Fruit fly (Drosophila melanogaster) whole organism, embryonic: ENCODE measurements around the gene Slu7.

Experiments
- Aef1 ChIP-seq: fragments of 200-800 bp; sonication (Bioruptor generic); IDR thresholded peaks from 3 replicates; pipeline ENCODE4 v1.3.6; 2022; ENCODE audit warnings: missing biosample characterization, missing genetic modification characterization
- Antp ChIP-seq: fragments of 200-800 bp; sonication (Bioruptor generic); optimal IDR thresholded peaks from 3 replicates; lab custom pipeline; 2016; ENCODE audit warnings: missing biosample characterization, missing genetic modification characterization
- Atf6 ChIP-seq: fragments of 200-800 bp; sonication (Bioruptor generic); IDR thresholded peaks from 2 replicates; pipeline ENCODE4 v1.3.6; 2022; ENCODE audit warnings: missing biosample characterization, missing genetic modification characterization
- Awh ChIP-seq: fragments of 200-800 bp; sonication (Bioruptor generic); IDR thresholded peaks from 2 replicates; pipeline ENCODE4, ENCODE4 v1.3.6; 2022; ENCODE audit warnings: missing biosample characterization, missing genetic modification characterization
- CG10321 ChIP-seq: fragments of 200-800 bp; sonication (Bioruptor generic); IDR thresholded peaks from 2 replicates; pipeline ENCODE4 v1.3.6; 2022; ENCODE audit warnings: missing biosample characterization, missing genetic modification characterization
- CG12071 ChIP-seq: fragments of 200-800 bp; sonication (Bioruptor generic); optimal IDR thresholded peaks from 3 replicates; lab custom pipeline; 2018; ENCODE audit warnings: missing biosample characterization, mild to moderate bottlenecking, missing genetic modification characterization
- CG1233 ChIP-seq: fragments of 200-800 bp; sonication (Bioruptor generic); optimal IDR thresholded peaks from 4 replicates; lab custom pipeline; 2018; ENCODE audit warnings: missing biosample characterization, mild to moderate bottlenecking, missing genetic modification characterization
- CG14441 ChIP-seq: fragments of 200-800 bp; sonication (Bioruptor generic); IDR thresholded peaks from 2 replicates; pipeline ENCODE4 v1.3.6; 2022; ENCODE audit warnings: missing biosample characterization, missing genetic modification characterization
- CG15269 ChIP-seq: fragments of 200-800 bp; sonication (Bioruptor generic); optimal IDR thresholded peaks from 2 replicates; lab custom pipeline; 2018; ENCODE audit warnings: missing biosample characterization, mild to moderate bottlenecking, missing genetic modification characterization, moderate library complexity
- CG15514 ChIP-seq: fragments of 200-800 bp; sonication (Bioruptor generic); optimal IDR thresholded peaks from 3 replicates; lab custom pipeline; 2017; ENCODE audit warnings: missing biosample characterization, missing genetic modification characterization, mild to moderate bottlenecking, moderate library complexity, missing genetic modification reagents
- CG31441 ChIP-seq: fragments of 200-800 bp; sonication (Bioruptor generic); IDR thresholded peaks from 2 replicates; pipeline ENCODE4 v1.3.6; 2022; ENCODE audit warnings: missing biosample characterization, missing genetic modification characterization
- CG32772 ChIP-seq: fragments of 200-800 bp; sonication (Bioruptor generic); IDR thresholded peaks from 2 replicates; pipeline ENCODE4 v1.3.6; 2022; ENCODE audit warnings: missing biosample characterization, missing genetic modification characterization
- CG4404 ChIP-seq: fragments of 200-800 bp; sonication (Bioruptor generic); IDR thresholded peaks from 2 replicates; pipeline ENCODE4 v1.3.6; 2022; ENCODE audit warnings: missing biosample characterization, missing genetic modification characterization
- CG4730 ChIP-seq: fragments of 200-800 bp; sonication (Bioruptor generic); IDR thresholded peaks from 2 replicates; pipeline ENCODE4 v1.3.6; 2022; ENCODE audit warnings: missing biosample characterization, missing genetic modification characterization
- CG5180 ChIP-seq: fragments of 200-800 bp; sonication (Bioruptor generic); optimal IDR thresholded peaks from 3 replicates; lab custom pipeline; 2017; ENCODE audit warnings: missing biosample characterization, missing genetic modification characterization, mild to moderate bottlenecking, moderate library complexity, missing genetic modification reagents
- CG6689 ChIP-seq: fragments of 200-800 bp; sonication (Bioruptor generic); IDR thresholded peaks from 2 replicates; pipeline ENCODE4 v1.3.6; 2022; ENCODE audit warnings: missing biosample characterization, missing genetic modification characterization
- CG8290 ChIP-seq, 3 experiments: fragments of 200-800 bp; sonication (Bioruptor generic); optimal IDR thresholded peaks; 2 replicates each; lab custom pipeline; 2016 to 2019; ENCODE audit warnings: missing biosample characterization in 3 of 3, missing genetic modification characterization in 3 of 3, mild to moderate bottlenecking in 2 of 3, moderate library complexity in 1 of 3
- CG9797 ChIP-seq: fragments of 200-800 bp; sonication (Bioruptor generic); optimal IDR thresholded peaks from 3 replicates; lab custom pipeline; 2018; ENCODE audit warnings: missing biosample characterization, mild to moderate bottlenecking, missing genetic modification characterization
- CG9932 ChIP-seq: fragments of 200-800 bp; sonication (Bioruptor generic); IDR thresholded peaks from 2 replicates; pipeline ENCODE4 v1.3.6; 2022; ENCODE audit warnings: missing biosample characterization, missing genetic modification characterization
- Dref ChIP-seq: fragments of 200-800 bp; sonication (Bioruptor generic); IDR thresholded peaks from 2 replicates; pipeline ENCODE4 v1.3.6; 2022; ENCODE audit warnings: missing biosample characterization, missing genetic modification characterization
- E2f1 ChIP-seq: fragments of 200-800 bp; sonication (Bioruptor generic); IDR thresholded peaks from 2 replicates; pipeline ENCODE4 v1.3.6; 2022; ENCODE audit warnings: missing biosample characterization, missing genetic modification characterization
- MTF-1 ChIP-seq: fragments of 200-800 bp; sonication (Bioruptor generic); optimal IDR thresholded peaks from 2 replicates; lab custom pipeline; 2018; ENCODE audit warnings: missing biosample characterization, mild to moderate bottlenecking, missing genetic modification characterization, borderline replicate concordance
- NFAT ChIP-seq: fragments of 200-800 bp; sonication (Bioruptor generic); IDR thresholded peaks from 2 replicates; pipeline ENCODE4 v1.3.6; 2022; ENCODE audit warnings: missing biosample characterization, missing genetic modification characterization
- PHDP ChIP-seq: fragments of 200-800 bp; sonication (Bioruptor generic); optimal IDR thresholded peaks from 3 replicates; lab custom pipeline; 2018; ENCODE audit warnings: missing biosample characterization, mild to moderate bottlenecking, missing genetic modification characterization, moderate library complexity
- Pdp1 ChIP-seq, 2 experiments: fragments of 200-800 bp; sonication (Bioruptor generic); optimal IDR thresholded peaks; 3 replicates each; lab custom pipeline; 2016; ENCODE audit warnings: missing biosample characterization in 2 of 2, missing genetic modification characterization in 2 of 2, mild to moderate bottlenecking in 1 of 2, moderate library complexity in 1 of 2
- chif ChIP-seq, 2 experiments: fragments of 200-800 bp; sonication (Bioruptor generic); optimal IDR thresholded peaks; 3 replicates each; lab custom pipeline; 2016; ENCODE audit warnings: missing biosample characterization in 2 of 2, missing genetic modification characterization in 2 of 2
- chn ChIP-seq: fragments of 200-800 bp; sonication (Bioruptor generic); optimal IDR thresholded peaks from 2 replicates; lab custom pipeline; 2016; ENCODE audit warnings: missing biosample characterization, missing genetic modification characterization
- gce ChIP-seq: fragments of 200-800 bp; sonication (Bioruptor generic); IDR thresholded peaks from 3 replicates; pipeline ENCODE4 v1.3.6; 2022; ENCODE audit warnings: missing biosample characterization, missing genetic modification characterization
- gcm ChIP-seq: fragments of 200-800 bp; sonication (Bioruptor generic); optimal IDR thresholded peaks from 2 replicates; lab custom pipeline; 2019; ENCODE audit warnings: missing biosample characterization, mild to moderate bottlenecking, missing genetic modification characterization, moderate library complexity
- gt ChIP-seq: fragments of 200-800 bp; sonication (Bioruptor generic); IDR thresholded peaks from 2 replicates; pipeline ENCODE4 v1.3.6; 2022; ENCODE audit warnings: missing biosample characterization, missing genetic modification characterization
- insv ChIP-seq, 2 experiments: fragments of 200-800 bp; sonication (Bioruptor generic); optimal IDR thresholded peaks; 3 replicates each; lab custom pipeline; 2016 to 2018; ENCODE audit warnings: missing biosample characterization in 2 of 2, missing genetic modification characterization in 2 of 2
- jing ChIP-seq: fragments of 200-800 bp; sonication (Bioruptor generic); optimal IDR thresholded peaks from 2 replicates; lab custom pipeline; 2018; ENCODE audit warnings: missing biosample characterization, mild to moderate bottlenecking, missing genetic modification characterization
- maf-S ChIP-seq: fragments of 200-800 bp; sonication (Bioruptor generic); optimal IDR thresholded peaks from 2 replicates; lab custom pipeline; 2016; ENCODE audit warnings: missing biosample characterization, missing genetic modification characterization
- mirr ChIP-seq: fragments of 200-800 bp; sonication (Bioruptor generic); optimal IDR thresholded peaks from 3 replicates; lab custom pipeline; 2018; ENCODE audit warnings: missing biosample characterization, mild to moderate bottlenecking, missing genetic modification characterization
- nmo ChIP-seq: fragments of 200-800 bp; sonication (Bioruptor generic); optimal IDR thresholded peaks from 2 replicates; lab custom pipeline; 2018; ENCODE audit warnings: missing biosample characterization, mild to moderate bottlenecking, missing genetic modification characterization, moderate library complexity
- odd ChIP-seq: fragments of 200-800 bp; sonication (Bioruptor generic); optimal IDR thresholded peaks from 2 replicates; lab custom pipeline; 2017; ENCODE audit warnings: missing biosample characterization, mild to moderate bottlenecking, missing genetic modification characterization
- pnt ChIP-seq: fragments of 200-800 bp; sonication (Bioruptor generic); optimal IDR thresholded peaks from 3 replicates; lab custom pipeline; 2016; ENCODE audit warnings: missing biosample characterization, missing genetic modification characterization
- schlank ChIP-seq: fragments of 200-800 bp; sonication (Bioruptor generic); optimal IDR thresholded peaks from 2 replicates; lab custom pipeline; 2018; ENCODE audit warnings: missing biosample characterization, mild to moderate bottlenecking, missing genetic modification characterization
- sd ChIP-seq: fragments of 200-800 bp; sonication (Bioruptor generic); optimal IDR thresholded peaks from 3 replicates; lab custom pipeline; 2018; ENCODE audit warnings: missing biosample characterization, mild to moderate bottlenecking, missing genetic modification characterization, moderate library complexity
- sim ChIP-seq: fragments of 200-800 bp; sonication (Bioruptor generic); IDR thresholded peaks from 2 replicates; pipeline ENCODE4 v1.3.6; 2022; ENCODE audit warnings: missing biosample characterization, missing genetic modification characterization
- ssp ChIP-seq: fragments of 200-800 bp; sonication (Bioruptor generic); IDR thresholded peaks from 2 replicates; pipeline ENCODE4 v1.3.6; 2022; ENCODE audit warnings: missing biosample characterization, missing genetic modification characterization
- stc ChIP-seq: fragments of 200-800 bp; sonication (Bioruptor generic); IDR thresholded peaks from 2 replicates; pipeline ENCODE4 v1.3.6; 2022; ENCODE audit warnings: missing biosample characterization, missing genetic modification characterization
- tin ChIP-seq: fragments of 200-800 bp; sonication (Bioruptor generic); optimal IDR thresholded peaks from 3 replicates; lab custom pipeline; 2016; ENCODE audit warnings: missing biosample characterization, missing genetic modification characterization
- tna ChIP-seq: fragments of 200-800 bp; sonication (Bioruptor generic); IDR thresholded peaks from 2 replicates; pipeline ENCODE4 v1.3.6; 2022; ENCODE audit warnings: missing biosample characterization, missing genetic modification characterization; ENCODE audit not compliant: partially characterized antibody
- yki ChIP-seq: fragments of >200 bp; optimal IDR thresholded peaks from 3 replicates; lab custom pipeline; 2018
- z ChIP-seq: fragments of 200-800 bp; sonication (Bioruptor generic); IDR thresholded peaks from 3 replicates; pipeline ENCODE4 v1.3.6; 2022; ENCODE audit warnings: missing biosample characterization, missing genetic modification characterization
- zfh2 ChIP-seq: fragments of 200-800 bp; sonication (Bioruptor generic); optimal IDR thresholded peaks from 2 replicates; lab custom pipeline; 2016; ENCODE audit warnings: missing biosample characterization, missing genetic modification characterization

Slu7 gene

DNA sequence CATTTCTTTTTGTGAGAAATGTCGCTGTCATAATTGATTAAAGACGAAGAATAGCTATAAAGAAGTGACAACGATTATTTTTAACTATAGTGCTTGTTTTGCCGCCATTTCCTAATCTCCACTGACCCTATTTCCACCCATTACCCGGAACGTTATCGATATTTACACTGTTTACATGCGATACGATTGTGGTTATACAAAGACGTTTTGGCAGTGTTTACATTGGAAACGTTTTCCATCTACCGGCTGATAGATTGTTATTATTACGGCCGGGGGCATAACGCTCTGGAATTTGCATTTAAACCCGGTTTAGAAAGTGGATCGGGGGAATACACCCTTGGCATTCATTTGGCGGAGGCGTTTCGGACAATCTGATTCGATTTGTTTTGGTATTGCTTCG, 27.4 kb upstream of the Slu7 start (continued):
- no peak for TF ChIP-seq CG9932 (GFP tag; lab: Robert Waterston, UW)
- TF ChIP-seq CG15269 (tag; lab: Kevin White, UChicago) = no peak
- no peak for TF ChIP-seq maf-S (GFP tag; lab: Kevin White, UChicago)
- no peak for TF ChIP-seq tna
- peak; percentile 17; the same call in 1 of the 2 replicates for TF ChIP-seq Atf6
- TF ChIP-seq gt (GFP tag; lab: Robert Waterston, UW) = no peak
- peak; percentile 22 for TF ChIP-seq MTF-1 (GFP tag; lab: Kevin White, UChicago)
- TF ChIP-seq CG31441 (GFP tag; lab: Robert Waterston, UW) = no peak
- TF ChIP-seq insv (GFP tag; optimal IDR thresholded peaks at IDR 0.05; lab: Kevin White, UChicago) = peak in 1 of 2 experiments; percentile 2
- no peak for TF ChIP-seq CG10321 (GFP tag; lab: Robert Waterston, UW)
- TF ChIP-seq CG5180 (GFP tag; lab: Kevin White, UChicago) = no peak
- no peak for TF ChIP-seq CG4404 (GFP tag; lab: Robert Waterston, UW)
- no peak for TF ChIP-seq gcm
- TF ChIP-seq Antp (GFP tag; lab: Kevin White, UChicago) = no peak
- no peak for TF ChIP-seq z (GFP tag; lab: Robert Waterston, UW)
- no peak for TF ChIP-seq PHDP (tag; lab: Kevin White, UChicago)
- peak; percentile 11 for TF ChIP-seq CG15514 (GFP tag; lab: Kevin White, UChicago)
- TF ChIP-seq sd = peak; percentile 21
- no peak for TF ChIP-seq ssp (GFP tag; lab: Robert Waterston, UW)
- TF ChIP-seq chif (GFP tag; optimal IDR thresholded peaks at IDR 0.05; lab: Kevin White, UChicago) = no peak
- 0 out of 3 replicates have a peak, but pooled peaks have one; percentile 23 for TF ChIP-seq gce (GFP tag; lab: Robert Waterston, UW)
- no peak for TF ChIP-seq jing (GFP tag; lab: Kevin White, UChicago)
- TF ChIP-seq E2f1 (GFP tag; lab: Robert Waterston, UW) = no peak
- TF ChIP-seq mirr (GFP tag; lab: Kevin White, UChicago) = peak; percentile 39
- peak; percentile 27 for TF ChIP-seq CG1233
- no peak for TF ChIP-seq stc (GFP tag; lab: Robert Waterston, UW)
- no peak for TF ChIP-seq yki (lab: Kevin White, UChicago)
- TF ChIP-seq CG14441 (GFP tag; lab: Robert Waterston, UW) = no peak
- no peak for TF ChIP-seq CG8290 (GFP tag; optimal IDR thresholded peaks at IDR 0.05; lab: Kevin White, UChicago)
- peak in 1 of 2 experiments; percentile 45 for TF ChIP-seq CG8290 (tag; optimal IDR thresholded peaks at IDR 0.05; lab: Kevin White, UChicago)
- TF ChIP-seq chn (GFP tag; lab: Kevin White, UChicago) = no peak
- TF ChIP-seq pnt = no peak
- peak in 1 of 2 experiments; percentile 62 for TF ChIP-seq Pdp1 (GFP tag; optimal IDR thresholded peaks at IDR 0.05; lab: Kevin White, UChicago)
- TF ChIP-seq Awh = no peak
- TF ChIP-seq schlank (tag; lab: Kevin White, UChicago) = no peak
- no peak for TF ChIP-seq CG32772 (GFP tag; lab: Robert Waterston, UW)
- no peak for TF ChIP-seq NFAT (GFP tag; lab: Robert Waterston, UW)
- TF ChIP-seq CG12071 (GFP tag; lab: Kevin White, UChicago) = peak; percentile 47
- TF ChIP-seq CG6689 (GFP tag; lab: Robert Waterston, UW) = no peak
- no peak for TF ChIP-seq sim (GFP tag; lab: Robert Waterston, UW)
- no peak for TF ChIP-seq nmo
- no peak for TF ChIP-seq Dref (GFP tag; lab: Robert Waterston, UW)
- no peak for TF ChIP-seq Aef1
- TF ChIP-seq CG9797 = no peak
- peak; percentile 41 for TF ChIP-seq odd (GFP tag; lab: Kevin White, UChicago)
- no peak for TF ChIP-seq tin (GFP tag; lab: Kevin White, UChicago)
- no peak for TF ChIP-seq zfh2 (GFP tag; lab: Kevin White, UChicago)
- no peak for TF ChIP-seq CG4730 (GFP tag; lab: Robert Waterston, UW)
